Worm (Caenorhabditis elegans) whole organism, mixed stage, embryonic: Measurements from ENCODE around the gene kin-24.

Source experiments
- blmp-1 ChIP-seq: fragments of 150-350 bp; optimal IDR thresholded peaks from 2 replicates; lab custom pipeline; 2014; ENCODE audit warnings: missing biosample characterization, missing genetic modification characterization
- elt-3 ChIP-seq: fragments of 150-350 bp; optimal IDR thresholded peaks from 2 replicates; lab custom pipeline; 2014; ENCODE audit warnings: missing biosample characterization, missing genetic modification characterization
- lin-13 ChIP-seq: fragments of 150-350 bp; optimal IDR thresholded peaks from 2 replicates; lab custom pipeline; 2014; ENCODE audit warnings: missing biosample characterization, missing genetic modification characterization
- nhr-76 ChIP-seq: sonication (generic microtip); optimal IDR thresholded peaks from 2 replicates; lab custom pipeline; 2017; ENCODE audit warnings: missing biosample characterization, missing genetic modification characterization
- unc-62 ChIP-seq: fragments of 150-350 bp; optimal IDR thresholded peaks from 2 replicates; lab custom pipeline; 2014; ENCODE audit warnings: missing biosample characterization, missing genetic modification reagents, missing genetic modification characterization
- ztf-11 ChIP-seq: fragments of 150-350 bp; optimal IDR thresholded peaks from 2 replicates; lab custom pipeline; 2014; ENCODE audit warnings: missing biosample characterization, missing genetic modification characterization

DNA sequence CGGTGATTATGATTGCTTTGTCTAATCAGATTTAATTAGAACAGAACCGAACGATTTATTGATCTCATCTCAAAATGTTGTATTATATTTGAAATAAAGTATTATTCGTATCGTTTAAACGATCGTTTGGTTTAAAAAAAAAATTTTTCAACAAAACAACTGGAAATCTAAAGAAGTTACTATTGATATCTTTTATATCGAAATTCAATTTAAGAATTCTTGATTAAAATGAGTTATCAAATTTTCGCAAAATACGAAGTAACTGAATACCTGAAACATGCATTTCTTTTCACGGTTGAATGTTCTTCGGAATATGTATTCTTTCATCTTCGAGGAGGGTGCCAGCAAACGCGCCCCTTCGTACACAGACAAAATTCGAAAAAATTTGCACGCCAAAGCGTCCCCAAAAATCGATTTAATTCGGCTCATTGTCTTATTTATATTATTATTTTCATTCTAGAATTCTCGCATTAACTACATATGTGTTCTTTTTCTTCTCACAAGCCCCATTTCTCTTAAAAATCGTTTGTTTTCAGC, 17.1 kb upstream of the kin-24 start, which contains the start of gene npp-1:
- TF ChIP-seq unc-62 (GFP tag; lab: Kevin White, UChicago) (no peak), nhr-76 (no peak), blmp-1 (tag; lab: Kevin White, UChicago) (no peak), elt-3 (tag; lab: Kevin White, UChicago) (no peak), ztf-11 (tag; lab: Kevin White, UChicago) (no peak), lin-13 (no peak)
